Worm (Caenorhabditis elegans) whole organism, mixed stage, embryonic: ENCODE results near the gene F55C12.19.

Experiments used
- ces-1 ChIP-seq: fragments of 150-350 bp; optimal IDR thresholded peaks from 2 replicates; lab custom pipeline; 2014; ENCODE audit warnings: missing biosample characterization, missing genetic modification reagents, missing genetic modification characterization
- drap-1 ChIP-seq: fragments of 200-800 bp; sonication (Bioruptor generic); optimal IDR thresholded peaks from 3 replicates; lab custom pipeline; 2018; ENCODE audit warnings: mild to moderate bottlenecking, missing genetic modification characterization, missing compliant biosample characterization
- elt-3 ChIP-seq: fragments of 150-350 bp; optimal IDR thresholded peaks from 2 replicates; lab custom pipeline; 2014; ENCODE audit warnings: missing biosample characterization, missing genetic modification characterization
- ztf-11 ChIP-seq: fragments of 150-350 bp; optimal IDR thresholded peaks from 2 replicates; lab custom pipeline; 2014; ENCODE audit warnings: missing biosample characterization, missing genetic modification characterization

- TF ChIP-seq drap-1 (GFP tag; lab: Kevin White, UChicago) (no peak), elt-3 (no peak), ztf-11 (no peak), ces-1 (GFP tag; lab: Kevin White, UChicago) (no peak)
These were observed 8.2 kb downstream of the F55C12.19 start for ce11 chrII:5874130-5874529.
